Fruit fly (Drosophila melanogaster): ENCODE results near the gene pum.
A peak's percentile ranks its signal among the peaks of the same experiment; 100 is the strongest.

Gene pum

DNA sequence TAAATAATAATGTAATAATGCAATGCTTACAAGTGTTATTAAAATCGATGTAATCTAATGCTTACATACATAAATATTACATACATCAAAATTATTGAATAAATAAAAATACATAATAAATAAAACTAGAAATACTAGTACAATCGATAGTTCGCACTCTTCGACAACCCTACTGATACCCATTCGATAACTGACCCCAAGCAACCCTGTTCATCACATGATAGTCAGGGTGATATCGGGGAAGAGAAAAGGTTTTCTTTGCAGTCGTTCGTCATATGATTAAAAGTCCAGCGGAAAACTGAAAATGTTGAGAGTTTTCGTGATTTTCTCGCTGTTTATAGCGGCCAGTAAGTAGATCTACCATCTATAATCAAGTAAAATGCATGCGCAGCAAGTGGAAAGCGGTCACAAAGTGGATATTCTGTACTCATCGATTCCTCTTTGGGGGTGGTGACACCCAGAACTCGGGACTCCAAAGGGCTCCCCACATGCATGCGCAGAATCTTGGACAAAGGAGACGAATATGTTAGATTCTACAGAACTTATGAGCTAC is 23.0 kb upstream of the pum start, which contains the start of gene ATP6AP2 (continued):
- no peak for TF ChIP-seq CG10147 (GFP tag; optimal IDR thresholded peaks at IDR 0.05)
- TF ChIP-seq CG12104 (GFP tag; optimal IDR thresholded peaks at IDR 0.05) = peak; percentile 36
- TF ChIP-seq D19B (GFP tag; optimal IDR thresholded peaks at IDR 0.05) = no peak
- TF ChIP-seq mam (GFP tag; optimal IDR thresholded peaks at IDR 0.05) = peak; percentile 43
- TF ChIP-seq CG8089 (GFP tag; optimal IDR thresholded peaks at IDR 0.05) = no peak
- TF ChIP-seq btn (GFP tag; optimal IDR thresholded peaks at IDR 0.05) = no peak
- no peak for TF ChIP-seq Abd-B (GFP tag; optimal IDR thresholded peaks at IDR 0.05)
- peak; percentile 4 for TF ChIP-seq zfh2 (GFP tag; optimal IDR thresholded peaks at IDR 0.05)
- TF ChIP-seq tin (GFP tag; optimal IDR thresholded peaks at IDR 0.05) = peak; percentile 58
- no peak for TF ChIP-seq sr (GFP tag; IDR thresholded peaks at IDR 0.05)
- TF ChIP-seq CG31365 (tag; optimal IDR thresholded peaks at IDR 0.05) = no peak
- no peak for TF ChIP-seq aop (GFP tag; IDR thresholded peaks at IDR 0.05)
- no peak for TF ChIP-seq zfh1 (GFP tag; IDR thresholded peaks at IDR 0.05)
- no peak for TF ChIP-seq pho (GFP tag; optimal IDR thresholded peaks at IDR 0.05)
- no peak for TF ChIP-seq CG9876 (GFP tag; optimal IDR thresholded peaks at IDR 0.05)
- TF ChIP-seq CG4282 (GFP tag; optimal IDR thresholded peaks at IDR 0.05) = no peak
- no peak for TF ChIP-seq CG16779 (GFP tag; IDR thresholded peaks at IDR 0.05)
- 0 out of 4 replicates have a peak, but pooled peaks have one; percentile 55 for TF ChIP-seq chinmo (GFP tag; IDR thresholded peaks at IDR 0.05; ENCODE audit: partially characterized antibody)
- peak; percentile 82 for TF ChIP-seq pzg (GFP tag; optimal IDR thresholded peaks at IDR 0.05)
- no peak for TF ChIP-seq jigr1 (GFP tag; IDR thresholded peaks at IDR 0.05)
- TF ChIP-seq Taf1 (GFP tag; IDR thresholded peaks at IDR 0.05) = no peak
- TF ChIP-seq CG10959 (GFP tag; IDR thresholded peaks at IDR 0.05) = no peak
- no peak for TF ChIP-seq CG6854 (GFP tag; optimal IDR thresholded peaks at IDR 0.05)
- peak; percentile 16 for TF ChIP-seq CG13123 (GFP tag; optimal IDR thresholded peaks at IDR 0.05)
- no peak for TF ChIP-seq h (optimal IDR thresholded peaks at IDR 0.05)
- TF ChIP-seq crc (GFP tag; optimal IDR thresholded peaks at IDR 0.05) = no peak
- TF ChIP-seq jumu (GFP tag; optimal IDR thresholded peaks at IDR 0.05) = no peak
- no peak for TF ChIP-seq CG14965 (GFP tag; optimal IDR thresholded peaks at IDR 0.05; ENCODE audit: borderline replicate concordance)
- peak in 1 of 2 experiments; percentile 54 for TF ChIP-seq bsh (GFP tag; optimal IDR thresholded peaks at IDR 0.05)
- no peak for TF ChIP-seq Hr78 (GFP tag; optimal IDR thresholded peaks at IDR 0.05)
- TF ChIP-seq CG3407 (GFP tag; optimal IDR thresholded peaks at IDR 0.05) = peak; percentile 22

DNA sequence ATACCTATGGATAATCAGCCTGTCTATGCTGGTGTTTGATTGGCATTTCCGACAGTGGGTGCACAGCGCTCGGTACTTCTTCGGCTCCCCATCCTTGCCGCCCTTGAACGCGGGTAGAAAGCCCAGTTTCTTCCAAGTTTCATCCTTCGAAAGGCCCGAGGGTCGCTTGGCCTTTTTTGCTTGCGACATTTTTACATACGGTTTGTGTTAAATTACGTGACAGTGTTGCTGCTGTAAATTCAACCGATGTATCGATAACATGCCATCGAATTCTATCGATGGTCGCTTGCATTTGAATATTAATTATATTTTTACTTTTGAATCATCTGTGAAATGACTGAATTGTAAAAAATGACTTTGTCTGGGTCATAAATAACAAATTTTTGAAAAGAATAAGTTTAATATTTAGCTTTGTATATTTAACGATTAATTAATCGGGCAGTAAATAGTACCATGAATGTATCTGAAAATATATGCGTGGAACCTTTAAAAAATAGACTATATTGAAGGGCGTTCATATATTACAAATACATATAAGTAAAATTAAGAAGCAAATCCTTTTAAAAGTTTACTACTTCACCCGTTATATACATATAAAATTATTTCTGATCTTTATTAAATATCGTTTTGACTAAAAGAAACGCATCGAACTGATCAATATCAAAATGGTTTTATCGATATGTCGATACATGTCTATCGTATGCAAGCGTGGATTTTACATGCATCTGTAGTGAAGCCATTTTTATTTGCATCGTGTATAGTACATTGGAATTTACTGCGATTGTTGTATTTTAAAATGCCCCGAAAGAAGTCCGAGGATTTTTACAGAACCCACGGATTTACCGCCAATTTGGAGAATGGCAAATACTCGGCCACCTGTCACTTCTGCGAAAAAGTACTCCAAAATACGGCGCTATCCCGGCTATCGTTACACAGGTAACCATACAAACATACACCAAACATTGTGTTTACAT is 21.1 kb upstream of the pum start, which contains the start of the genes Ibf2 and Ibf1:
Ibf2 (minus strand) TSS at position 250 of the 974 bp plus-strand sequence.
Ibf1 (plus strand) TSS at position 713 of the 974 bp plus-strand sequence.
- TF ChIP-seq kah (GFP tag; optimal IDR thresholded peaks at IDR 0.05) (no peak), NC2β (GFP tag; optimal IDR thresholded peaks at IDR 0.05) (no peak), cg (GFP tag; optimal IDR thresholded peaks at IDR 0.05) (no peak), tin (GFP tag; optimal IDR thresholded peaks at IDR 0.05) (no peak), CG10366 (GFP tag; IDR thresholded peaks at IDR 0.05) (no peak), CG5245 (GFP tag; optimal IDR thresholded peaks at IDR 0.05) (no peak), CG13775 (GFP tag; optimal IDR thresholded peaks at IDR 0.05) (no peak), CG2116 (GFP tag; optimal IDR thresholded peaks at IDR 0.05) (peak; percentile 97), tgo (GFP tag; IDR thresholded peaks at IDR 0.05) (no peak), maf-S (GFP tag; optimal IDR thresholded peaks at IDR 0.05) (no peak), toy (GFP tag; IDR thresholded peaks at IDR 0.05) (no peak), ase (GFP tag; IDR thresholded peaks at IDR 0.05) (no peak), CG10431 (GFP tag; optimal IDR thresholded peaks at IDR 0.05) (no peak), TFAM (GFP tag; optimal IDR thresholded peaks at IDR 0.05) (no peak), CG7928 (GFP tag; optimal IDR thresholded peaks at IDR 0.05) (no peak), CG10543 (GFP tag; optimal IDR thresholded peaks at IDR 0.05) (no peak), emc (GFP tag; optimal IDR thresholded peaks at IDR 0.05) (no peak), CG17568 (GFP tag; optimal IDR thresholded peaks at IDR 0.05) (no peak), ftz-f1 (GFP tag; optimal IDR thresholded peaks at IDR 0.05) (no peak), aop (GFP tag; IDR thresholded peaks at IDR 0.05) (no peak), fd96Cb (tag; optimal IDR thresholded peaks at IDR 0.05) (no peak), pzg (GFP tag; optimal IDR thresholded peaks at IDR 0.05) (peak; percentile 42)
